Fruit fly (Drosophila melanogaster): ENCODE results near the gene CG14089.

CG14089 gene

dm6 chr3L:19289411-19289810 is 8.8 kb upstream of the CG14089 start:
- TF ChIP-seq Sin3A (optimal IDR thresholded peaks at IDR 0.05), result no peak
- TF ChIP-seq psq (optimal IDR thresholded peaks at IDR 0.05), result no peak
- no peak for TF ChIP-seq Myc (optimal IDR thresholded peaks at IDR 0.05)
- TF ChIP-seq ttk (optimal IDR thresholded peaks at IDR 0.05), result no peak
- no peak for TF ChIP-seq insv (optimal IDR thresholded peaks at IDR 0.05)

dm6 chr3L:19288395-19288969 is 7.9 kb upstream of the CG14089 start:
- TF ChIP-seq Sin3A (optimal IDR thresholded peaks at IDR 0.05) (no peak), Myc (optimal IDR thresholded peaks at IDR 0.05) (no peak), insv (optimal IDR thresholded peaks at IDR 0.05) (no peak), ttk (optimal IDR thresholded peaks at IDR 0.05) (no peak), psq (optimal IDR thresholded peaks at IDR 0.05) (no peak)

DNA sequence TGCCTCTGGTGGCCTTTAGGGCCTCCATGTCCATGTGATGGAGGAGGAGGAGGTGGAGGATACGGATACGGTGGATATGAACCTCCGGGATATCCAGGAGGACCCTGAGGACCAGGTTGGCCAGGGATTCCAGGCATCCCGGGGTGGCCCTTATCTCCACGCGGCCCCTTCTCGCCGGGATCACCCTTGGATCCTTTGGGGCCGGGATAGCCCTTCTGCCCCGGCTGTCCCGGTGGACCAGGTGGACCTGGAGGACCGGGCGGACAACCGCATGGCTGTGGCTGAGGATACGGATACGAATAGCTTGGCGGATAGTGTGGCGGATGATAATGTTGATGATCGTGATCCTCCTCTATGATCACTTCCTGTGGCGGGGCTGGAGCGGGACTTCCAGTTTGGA is 317 bp downstream of the CG14089 start:
- no peak for TF ChIP-seq Myc (optimal IDR thresholded peaks at IDR 0.05)
- TF ChIP-seq ttk (optimal IDR thresholded peaks at IDR 0.05), result no peak

dm6 chr3L:19275491-19275890 is 5.1 kb downstream of the CG14089 start, which contains the start of gene CG14086:
CG14086 (plus strand) TSS chr3L:19275791.
- no peak for TF ChIP-seq ttk (optimal IDR thresholded peaks at IDR 0.05)
- TF ChIP-seq h (optimal IDR thresholded peaks at IDR 0.05), result no peak
- TF ChIP-seq insv (optimal IDR thresholded peaks at IDR 0.05), result no peak

DNA sequence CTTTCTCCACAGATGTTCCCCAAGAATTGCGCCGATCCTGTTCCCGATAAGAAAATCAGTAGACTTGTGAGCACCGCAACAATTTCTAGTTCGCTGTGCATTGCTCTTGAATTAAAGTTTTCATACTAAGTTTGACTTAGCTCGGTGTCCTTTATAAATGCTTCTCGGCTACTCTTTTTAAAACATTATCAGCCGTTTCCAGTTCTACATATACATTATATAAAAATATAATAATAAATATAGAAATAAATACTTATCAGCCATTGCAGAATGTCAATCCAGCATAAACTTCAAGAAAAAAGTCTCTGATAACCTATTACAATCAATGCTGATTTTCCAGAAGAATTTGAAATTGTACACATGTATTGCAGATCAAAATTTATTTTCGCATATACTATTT is 10.1 kb downstream of the CG14089 start, which contains the start of gene CG14088:
CG14088 (minus strand) TSS at position 101 of the 400 bp plus-strand sequence.
- TF ChIP-seq Sin3A (optimal IDR thresholded peaks at IDR 0.05), result no peak

DNA sequence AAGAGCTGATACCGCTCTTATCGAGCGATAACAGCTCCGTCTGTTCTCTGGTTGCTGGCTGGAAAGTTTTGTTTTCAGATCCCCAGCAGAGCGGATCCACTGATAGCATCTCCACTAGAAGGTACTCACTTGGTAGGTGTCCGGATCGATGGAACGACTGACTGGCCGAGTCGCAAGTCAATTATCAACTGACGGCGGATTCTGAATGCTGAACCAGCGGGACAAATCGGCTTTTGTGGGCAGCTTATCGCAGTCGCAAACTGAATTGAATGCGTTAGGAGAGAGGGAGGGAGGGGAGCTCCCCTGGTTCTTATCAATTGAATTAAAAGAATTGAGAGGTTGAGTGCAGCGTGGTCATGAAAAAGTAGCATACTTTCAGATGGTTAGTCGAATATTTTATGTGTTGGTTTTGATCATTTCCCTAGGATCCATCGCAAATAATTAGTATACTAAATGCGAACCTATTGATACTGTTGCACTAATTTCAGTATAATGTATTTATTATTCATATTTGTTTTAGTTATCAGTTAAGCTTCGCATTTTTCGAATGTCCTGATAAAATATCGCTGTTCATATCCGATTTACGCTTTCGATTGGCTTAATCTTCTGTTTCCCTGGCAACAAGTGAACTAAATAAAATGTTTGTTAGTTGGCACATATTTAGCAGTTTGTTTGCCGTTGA is 11.7 kb downstream of the CG14089 start, which contains the start of the genes Aldh7A1 and CG14085:
Aldh7A1 (minus strand) TSS at position 194 of the 682 bp plus-strand sequence.
CG14085 (plus strand) TSS at position 632 of the 682 bp plus-strand sequence.
- TF ChIP-seq psq (optimal IDR thresholded peaks at IDR 0.05) (no peak), Myc (optimal IDR thresholded peaks at IDR 0.05) (no peak), ttk (optimal IDR thresholded peaks at IDR 0.05) (no peak), h (optimal IDR thresholded peaks at IDR 0.05) (no peak), insv (optimal IDR thresholded peaks at IDR 0.05) (no peak), Sin3A (optimal IDR thresholded peaks at IDR 0.05) (no peak)

- no peak for TF ChIP-seq h (optimal IDR thresholded peaks at IDR 0.05)
- no peak for TF ChIP-seq insv (optimal IDR thresholded peaks at IDR 0.05)
Observed at dm6 chr3L:19265761-19266160, 14.8 kb downstream of the CG14089 start, which contains the start of gene CG45081. CG45081 (plus strand) TSS chr3L:19266061.

- TF ChIP-seq psq (optimal IDR thresholded peaks at IDR 0.05), result no peak
- TF ChIP-seq h (optimal IDR thresholded peaks at IDR 0.05), result no peak
- no peak for TF ChIP-seq ttk (optimal IDR thresholded peaks at IDR 0.05)
- no peak for TF ChIP-seq Sin3A (optimal IDR thresholded peaks at IDR 0.05)
- TF ChIP-seq Myc (optimal IDR thresholded peaks at IDR 0.05), result no peak
- no peak for TF ChIP-seq insv (optimal IDR thresholded peaks at IDR 0.05)
Observed at dm6 chr3L:19264141-19264487, 16.5 kb downstream of the CG14089 start, which contains the start of gene Max. Max (minus strand) TSS chr3L:19264184.

DNA sequence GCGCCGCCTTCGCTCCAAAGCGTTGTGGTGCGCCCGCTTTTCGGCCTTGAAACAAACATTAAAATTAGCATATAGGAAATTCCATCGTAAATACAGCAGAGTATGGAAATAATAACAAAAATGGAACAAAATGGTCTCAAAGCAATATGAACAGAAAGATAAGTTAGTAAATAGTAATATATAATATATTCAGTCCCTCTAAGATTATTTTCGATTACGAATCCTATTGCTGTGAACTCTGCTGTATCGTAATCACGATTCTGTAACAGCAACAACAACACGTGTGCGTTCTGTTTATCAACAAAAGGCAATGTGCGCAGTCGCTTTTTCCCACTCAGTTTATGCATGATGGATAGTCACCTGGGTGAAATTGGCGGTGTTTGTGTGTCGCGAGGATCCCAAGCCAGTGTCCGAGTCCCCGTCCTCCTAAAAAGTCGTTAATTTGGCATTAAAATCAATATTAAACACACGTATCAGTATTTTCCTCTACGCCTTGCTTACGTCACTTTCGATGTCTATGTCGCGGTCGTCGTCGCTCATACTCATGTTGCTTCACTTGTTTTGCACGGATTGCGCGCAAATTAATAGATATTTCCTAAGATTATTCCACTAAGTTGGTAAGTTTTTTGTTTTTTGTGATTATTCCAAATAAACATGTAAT is 17.0 kb downstream of the CG14089 start, which contains the start of the genes CG42374 and Mettl5:
CG42374 (plus strand) TSS at position 287 of the 661 bp plus-strand sequence.
Mettl5 (plus strand) TSS at position 287 of the 661 bp plus-strand sequence.
- TF ChIP-seq psq (optimal IDR thresholded peaks at IDR 0.05) (no peak), Sin3A (optimal IDR thresholded peaks at IDR 0.05) (no peak), ttk (optimal IDR thresholded peaks at IDR 0.05) (no peak), insv (optimal IDR thresholded peaks at IDR 0.05) (no peak), h (optimal IDR thresholded peaks at IDR 0.05) (no peak), Myc (optimal IDR thresholded peaks at IDR 0.05) (no peak)

DNA sequence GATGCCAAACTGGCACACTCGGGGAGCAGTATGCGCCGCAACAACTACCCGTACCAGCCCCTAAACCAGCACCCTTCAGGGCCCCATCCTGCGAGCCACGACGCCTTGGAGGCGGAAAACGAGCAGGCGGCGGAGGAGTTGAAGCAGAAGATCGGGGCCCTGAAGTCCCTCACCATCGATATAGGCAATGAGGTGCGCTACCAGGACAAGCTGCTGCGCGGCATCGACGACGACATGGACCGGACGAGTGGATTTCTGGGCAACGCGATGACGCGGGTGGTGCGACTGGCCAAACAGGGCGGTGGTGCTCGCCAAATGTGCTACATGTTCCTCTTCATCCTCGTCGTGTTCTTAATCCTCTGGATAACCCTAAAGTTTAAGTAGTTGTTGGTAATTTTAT is 18.9 kb downstream of the CG14089 start:
- TF ChIP-seq ttk (optimal IDR thresholded peaks at IDR 0.05) (no peak), h (optimal IDR thresholded peaks at IDR 0.05) (no peak), Sin3A (optimal IDR thresholded peaks at IDR 0.05) (no peak), psq (optimal IDR thresholded peaks at IDR 0.05) (no peak), insv (optimal IDR thresholded peaks at IDR 0.05) (no peak), Myc (optimal IDR thresholded peaks at IDR 0.05) (no peak)

DNA sequence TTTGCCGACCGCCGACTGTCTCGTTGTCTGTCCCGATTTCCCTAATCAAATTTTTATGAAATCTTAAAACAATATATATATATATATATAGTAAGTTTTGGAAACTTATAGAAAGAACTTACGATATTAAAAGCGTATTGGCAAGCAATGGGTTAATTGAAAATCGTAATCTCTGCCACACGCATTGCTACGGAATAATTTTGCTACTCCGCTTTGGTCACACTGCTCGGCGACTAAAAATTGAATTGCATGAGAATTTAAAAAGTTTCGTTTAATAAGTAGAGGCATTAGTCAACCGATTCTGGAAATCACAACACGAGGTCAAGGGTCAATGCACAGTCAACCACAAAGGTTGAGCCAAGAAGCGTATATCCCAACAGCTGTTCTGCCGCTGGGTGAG is 19.4 kb downstream of the CG14089 start, which contains the start of gene Bet1:
Bet1 (plus strand) TSS at position 182 of the 400 bp plus-strand sequence.
- TF ChIP-seq h (optimal IDR thresholded peaks at IDR 0.05), result no peak
- no peak for TF ChIP-seq Sin3A (optimal IDR thresholded peaks at IDR 0.05)
- TF ChIP-seq insv (optimal IDR thresholded peaks at IDR 0.05), result no peak
- TF ChIP-seq ttk (optimal IDR thresholded peaks at IDR 0.05), result no peak
- no peak for TF ChIP-seq Myc (optimal IDR thresholded peaks at IDR 0.05)
- no peak for TF ChIP-seq psq (optimal IDR thresholded peaks at IDR 0.05)

DNA sequence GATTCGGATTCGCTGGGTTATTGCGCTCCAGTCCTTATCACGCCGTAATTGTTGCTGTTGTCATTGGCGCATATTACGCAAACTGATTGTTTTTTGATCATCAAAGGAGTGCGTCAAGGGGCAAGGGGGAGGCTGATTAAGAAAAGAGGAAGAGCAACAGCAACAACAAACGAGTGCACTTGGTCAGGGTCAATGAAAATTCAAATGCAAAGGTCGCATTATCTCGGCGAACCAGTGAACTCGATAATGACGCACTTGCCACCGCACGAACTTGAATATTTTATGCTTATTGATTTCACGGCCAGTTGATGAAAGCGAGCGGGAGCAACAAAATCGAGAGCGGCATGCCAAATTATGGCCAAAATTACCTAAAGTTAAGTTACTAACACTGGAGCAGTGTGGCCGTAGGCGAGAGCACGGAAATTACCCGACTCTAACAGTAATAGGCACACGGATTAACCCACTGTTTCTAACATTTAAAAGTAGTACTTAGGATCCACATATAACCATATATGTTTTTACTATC is 20.3 kb downstream of the CG14089 start, which contains the start of gene nes:
nes (minus strand) TSS at position 402 of the 526 bp plus-strand sequence.
- TF ChIP-seq insv (optimal IDR thresholded peaks at IDR 0.05), result no peak
- TF ChIP-seq ttk (optimal IDR thresholded peaks at IDR 0.05), result no peak

Measured in Kc167 (cell line).